Worm (Caenorhabditis elegans) whole organism, L4 larva: ENCODE results near the gene dmd-3.

Experiments
- ama-1 ChIP-seq: fragments of 150-350 bp; optimal IDR thresholded peaks from 2 replicates; lab custom pipeline; 2014; ENCODE audit warnings: inconsistent platforms, mixed read lengths
- daf-12 ChIP-seq: fragments of 150-350 bp; optimal IDR thresholded peaks from 2 replicates; lab custom pipeline; 2014; ENCODE audit warnings: missing biosample characterization, missing genetic modification reagents, missing genetic modification characterization
- gei-8 ChIP-seq: fragments of 200-800 bp; sonication (Bioruptor generic); optimal IDR thresholded peaks from 2 replicates; lab custom pipeline; 2018; ENCODE audit warnings: mild to moderate bottlenecking, missing genetic modification characterization, missing compliant biosample characterization
- hlh-11 ChIP-seq: fragments of 200-800 bp; sonication (Bioruptor generic); optimal IDR thresholded peaks from 2 replicates; lab custom pipeline; 2018; ENCODE audit warnings: mild to moderate bottlenecking, missing genetic modification characterization, missing compliant biosample characterization
- lin-13 ChIP-seq: fragments of 150-350 bp; optimal IDR thresholded peaks from 2 replicates; lab custom pipeline; 2014; ENCODE audit warnings: missing biosample characterization, missing genetic modification reagents, missing genetic modification characterization
- lin-15B ChIP-seq: fragments of 150-350 bp; sonication (generic microtip); optimal IDR thresholded peaks from 3 replicates; lab custom pipeline; 2014; ENCODE audit warnings: missing biosample characterization, missing genetic modification characterization
- lin-29 ChIP-seq: fragments of 200-800 bp; sonication (Bioruptor generic); IDR thresholded peaks from 2 replicates; pipeline ENCODE4 v1.3.6; 2022; ENCODE audit warnings: missing genetic modification reagents, missing genetic modification characterization, missing compliant biosample characterization
- lin-39 ChIP-seq: fragments of 150-350 bp; optimal IDR thresholded peaks from 2 replicates; lab custom pipeline; 2014; ENCODE audit warnings: missing biosample characterization, missing genetic modification reagents, missing genetic modification characterization
- mdl-1 ChIP-seq, 2 experiments: fragments of 150-350 bp in 1 of 2; sonication (generic microtip) in 1 of 2; optimal IDR thresholded peaks; 2 replicates each; lab custom pipeline; 2014 to 2017; ENCODE audit warnings: missing biosample characterization in 2 of 2, missing genetic modification characterization in 2 of 2
- nhr-237 ChIP-seq: sonication (generic microtip); optimal IDR thresholded peaks from 2 replicates; lab custom pipeline; 2017; ENCODE audit warnings: missing biosample characterization, missing genetic modification characterization
- nhr-76 ChIP-seq: fragments of 150-350 bp; optimal IDR thresholded peaks from 2 replicates; lab custom pipeline; 2014; ENCODE audit warnings: missing biosample characterization, missing genetic modification characterization
- pha-4 ChIP-seq, 2 experiments: fragments of 150-350 bp in 1 of 2; fragments of 200-800 bp in 1 of 2; sonication (Bioruptor generic) in 1 of 2; IDR thresholded peaks in 1 of 2; optimal IDR thresholded peaks in 1 of 2; 2 replicates each; pipeline versions ENCODE4 v1.3.6 to Lab custom; 2014 to 2022; ENCODE audit warnings: missing genetic modification characterization in 2 of 2, missing genetic modification reagents in 2 of 2, missing biosample characterization in 1 of 2, missing compliant biosample characterization in 1 of 2
- unc-39 ChIP-seq: sonication (generic microtip); optimal IDR thresholded peaks from 2 replicates; lab custom pipeline; 2017; ENCODE audit warnings: missing biosample characterization, missing genetic modification characterization

DNA sequence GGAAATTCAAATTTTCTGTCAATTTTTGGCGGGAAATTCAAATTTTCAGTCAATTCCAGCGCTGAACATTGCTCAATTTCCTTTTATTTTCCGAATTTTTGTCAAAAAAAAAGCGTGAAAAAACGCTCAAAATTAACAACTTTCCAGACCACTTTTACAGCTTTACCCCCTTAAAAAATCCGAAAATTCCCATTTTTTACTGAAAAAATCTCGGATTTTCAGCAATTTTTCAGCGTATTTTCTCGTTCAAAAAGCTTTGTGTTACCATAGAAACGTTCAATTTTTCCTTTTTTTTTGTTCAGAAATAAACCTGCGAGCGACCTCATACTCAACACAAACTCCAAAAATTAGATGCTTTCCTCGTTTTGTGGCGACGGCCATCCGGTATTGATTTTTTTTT lies 19.5 kb upstream of the dmd-3 start, which contains the start of gene mrp-7:
- TF ChIP-seq unc-39 (tag; lab: Kevin White, UChicago) (no peak), ama-1 (lab: Kevin White, UChicago) (no peak), nhr-76 (tag; lab: Kevin White, UChicago) (no peak), nhr-237 (tag; lab: Kevin White, UChicago) (no peak), hlh-11 (tag; lab: Kevin White, UChicago) (no peak), pha-4 (GFP tag; IDR thresholded peaks at IDR 0.05; lab: Robert Waterston, UW) (no peak), pha-4 (tag; optimal IDR thresholded peaks at IDR 0.05; lab: Kevin White, UChicago) (no peak), lin-13 (GFP tag; lab: Kevin White, UChicago) (no peak), daf-12 (tag; lab: Kevin White, UChicago) (no peak), lin-29 (GFP tag; lab: Robert Waterston, UW) (no peak), mdl-1 (tag; optimal IDR thresholded peaks at IDR 0.05; lab: Kevin White, UChicago) (no peak), gei-8 (no peak), lin-39 (tag; lab: Kevin White, UChicago) (no peak), lin-15B (no peak)
